Worm (Caenorhabditis elegans) whole organism, mixed stage, embryonic: ENCODE measurements around the gene jud-4.

Experiments
- blmp-1 ChIP-seq: fragments of 150-350 bp; optimal IDR thresholded peaks from 2 replicates; lab custom pipeline; 2014; ENCODE audit warnings: missing biosample characterization, missing genetic modification characterization
- lsy-2 ChIP-seq: fragments of 150-350 bp; optimal IDR thresholded peaks from 2 replicates; lab custom pipeline; 2014; ENCODE audit warnings: missing biosample characterization, missing genetic modification characterization

DNA sequence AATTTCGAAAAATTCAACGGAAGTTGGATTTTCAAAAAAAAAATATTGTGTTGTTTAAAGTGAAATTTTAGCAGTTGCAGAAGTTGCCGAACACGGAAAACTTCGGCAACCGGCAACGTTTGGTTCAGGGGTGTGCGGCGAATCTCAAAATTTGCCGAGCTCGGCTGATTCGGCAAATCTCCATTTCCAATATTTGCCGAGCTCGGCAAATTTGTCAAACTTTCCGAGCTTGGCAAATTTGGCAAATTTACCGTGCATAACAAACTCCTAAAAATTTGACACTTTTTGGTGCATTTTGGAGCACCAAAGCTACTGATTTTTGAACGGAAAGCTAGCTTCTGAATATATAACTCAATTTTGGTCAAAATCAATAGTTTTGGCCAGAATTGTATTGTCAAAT is 37.3 kb downstream of the jud-4 start:
- no peak for TF ChIP-seq blmp-1
- TF ChIP-seq lsy-2 (tag; lab: Kevin White, UChicago) = no peak
